Fruit fly (Drosophila melanogaster) Kc167 (cell line): ENCODE measurements around the gene CG15642.

Experiments used
- Sin3A ChIP-seq: fragments of >200 bp; optimal IDR thresholded peaks from 2 replicates; lab custom pipeline; 2018; ENCODE audit warnings: missing external identifiers
- psq ChIP-seq: fragments of >200 bp; optimal IDR thresholded peaks from 2 replicates; lab custom pipeline; 2017; ENCODE audit warnings: missing external identifiers

dm6 chrX:15511399-15511798, 43.8 kb upstream of the CG15642 start:
- TF ChIP-seq psq (no peak), Sin3A (lab: Kevin White, UChicago) (no peak)
